Fruit fly (Drosophila melanogaster) whole organism, wandering third instar larva: ENCODE data around the gene rdx.

Experiments used
- Abd-B ChIP-seq: fragments of >200 bp; optimal IDR thresholded peaks from 2 replicates; lab custom pipeline; 2017; ENCODE audit warnings: missing biosample characterization, missing genetic modification characterization
- CG32264 ChIP-seq: fragments of 200-800 bp; sonication (Bioruptor generic); optimal IDR thresholded peaks from 2 replicates; lab custom pipeline; 2016; ENCODE audit warnings: missing biosample characterization, missing genetic modification characterization
- CG9705 ChIP-seq: fragments of 200-800 bp; sonication (Bioruptor generic); optimal IDR thresholded peaks from 2 replicates; lab custom pipeline; 2018; ENCODE audit warnings: missing biosample characterization, mild to moderate bottlenecking, missing genetic modification characterization
- CrebA ChIP-seq: fragments of 200-800 bp; sonication (Bioruptor generic); optimal IDR thresholded peaks from 2 replicates; lab custom pipeline; 2016; ENCODE audit warnings: missing biosample characterization, mild to moderate bottlenecking, missing genetic modification characterization, borderline replicate concordance
- Dfd ChIP-seq: fragments of >200 bp; optimal IDR thresholded peaks from 2 replicates; lab custom pipeline; 2017; ENCODE audit warnings: missing biosample characterization, missing genetic modification characterization
- Dif ChIP-seq: fragments of 200-275, 200-300 bp; sonication (Bioruptor generic); optimal IDR thresholded peaks from 2 replicates; lab custom pipeline; 2018; ENCODE audit warnings: missing biosample characterization, missing genetic modification characterization; ENCODE audit not compliant: partially characterized antibody
- GATAd ChIP-seq: sonication (Bioruptor generic); optimal IDR thresholded peaks from 2 replicates; lab custom pipeline; 2016; ENCODE audit warnings: missing biosample characterization, missing genetic modification characterization
- HLH106 ChIP-seq: fragments of 200-800 bp; optimal IDR thresholded peaks from 3 replicates; lab custom pipeline; 2019; ENCODE audit warnings: missing biosample characterization, mild to moderate bottlenecking, missing genetic modification characterization, moderate library complexity
- Hnf4 ChIP-seq: fragments of 200-800 bp; sonication (Bioruptor generic); optimal IDR thresholded peaks from 2 replicates; lab custom pipeline; 2016; ENCODE audit warnings: missing biosample characterization, mild to moderate bottlenecking, missing genetic modification characterization
- Hr78 ChIP-seq: fragments of >200 bp; optimal IDR thresholded peaks from 2 replicates; lab custom pipeline; 2017; ENCODE audit warnings: missing biosample characterization, missing genetic modification characterization
- Hr83 ChIP-seq: fragments of 200-300 bp; sonication (Bioruptor generic); optimal IDR thresholded peaks from 2 replicates; lab custom pipeline; 2016; ENCODE audit warnings: missing biosample characterization, mild to moderate bottlenecking, missing genetic modification characterization, moderate library complexity; ENCODE audit not compliant: poor library complexity, severe bottlenecking
- Jra ChIP-seq: sonication (Bioruptor generic); optimal IDR thresholded peaks from 2 replicates; lab custom pipeline; 2016; ENCODE audit warnings: missing biosample characterization, missing genetic modification characterization
- Mio ChIP-seq: sonication (Bioruptor generic); optimal IDR thresholded peaks from 2 replicates; lab custom pipeline; 2016; ENCODE audit warnings: missing biosample characterization, missing genetic modification characterization
- Myc ChIP-seq: fragments of >200 bp; optimal IDR thresholded peaks from 2 replicates; lab custom pipeline; 2017
- N ChIP-seq: fragments of >200 bp; optimal IDR thresholded peaks from 2 replicates; lab custom pipeline; 2018; ENCODE audit warnings: missing biosample characterization, missing external identifiers, missing genetic modification characterization
- OdsH ChIP-seq: fragments of 200-800 bp; sonication (Bioruptor generic); optimal IDR thresholded peaks from 2 replicates; lab custom pipeline; 2016; ENCODE audit warnings: missing biosample characterization, mild to moderate bottlenecking, missing genetic modification characterization
- Rel ChIP-seq, 2 experiments: fragments of 200-800 bp; sonication (Bioruptor generic) in 1 of 2; optimal IDR thresholded peaks; 2 replicates in 1 of 2; 3 replicates in 1 of 2; lab custom pipeline; 2016 to 2019; ENCODE audit warnings: mild to moderate bottlenecking in 2 of 2, missing biosample characterization in 2 of 2, missing genetic modification characterization in 2 of 2, moderate library complexity in 1 of 2
- Sp1 ChIP-seq: fragments of 200-800 bp; sonication (Bioruptor generic); optimal IDR thresholded peaks from 3 replicates; lab custom pipeline; 2019; ENCODE audit warnings: missing biosample characterization, mild to moderate bottlenecking, missing genetic modification characterization, moderate library complexity
- Vsx2 ChIP-seq: fragments of 200-300, 225-300 bp; sonication (Bioruptor generic); optimal IDR thresholded peaks from 2 replicates; lab custom pipeline; 2018; ENCODE audit warnings: missing biosample characterization, missing genetic modification characterization; ENCODE audit not compliant: partially characterized antibody
- br ChIP-seq: fragments of 200-800 bp; sonication (Bioruptor generic); optimal IDR thresholded peaks from 2 replicates; lab custom pipeline; 2016; ENCODE audit warnings: missing biosample characterization, missing genetic modification characterization
- brk ChIP-seq: fragments of 200-800 bp; sonication (Bioruptor generic); optimal IDR thresholded peaks from 2 replicates; lab custom pipeline; 2016; ENCODE audit warnings: missing biosample characterization, mild to moderate bottlenecking, missing genetic modification characterization
- dl ChIP-seq, 2 experiments: fragments of 175-275, 200-275 bp in 1 of 2; fragments of 200-275 bp in 1 of 2; sonication (Bioruptor generic); optimal IDR thresholded peaks; lab custom pipeline; 2018; ENCODE audit warnings: mild to moderate bottlenecking in 2 of 2, missing biosample characterization in 2 of 2, missing genetic modification characterization in 2 of 2, moderate library complexity in 2 of 2; ENCODE audit not compliant: partially characterized antibody in 2 of 2, insufficient read depth in 1 of 2
- dmrt93B ChIP-seq: fragments of 200-800 bp; sonication (Bioruptor generic); optimal IDR thresholded peaks from 2 replicates; lab custom pipeline; 2018; ENCODE audit warnings: missing biosample characterization, mild to moderate bottlenecking, missing genetic modification characterization
- dsf ChIP-seq: sonication (Bioruptor generic); optimal IDR thresholded peaks from 2 replicates; lab custom pipeline; 2016; ENCODE audit warnings: missing biosample characterization, missing genetic modification characterization, borderline replicate concordance
- ey ChIP-seq: fragments of 200-800 bp; sonication (Bioruptor generic); optimal IDR thresholded peaks from 2 replicates; lab custom pipeline; 2016; ENCODE audit warnings: missing biosample characterization, missing genetic modification characterization
- foxo ChIP-seq, 2 experiments: fragments of 200-800 bp; sonication (Bioruptor generic); optimal IDR thresholded peaks; 2 replicates in 1 of 2; 3 replicates in 1 of 2; lab custom pipeline; 2016 to 2017; ENCODE audit warnings: missing biosample characterization in 2 of 2, missing genetic modification characterization in 2 of 2
- fru ChIP-seq: fragments of 200-800 bp; sonication (Bioruptor generic); optimal IDR thresholded peaks from 3 replicates; lab custom pipeline; 2016; ENCODE audit warnings: missing biosample characterization, mild to moderate bottlenecking, missing genetic modification characterization
- h ChIP-seq: fragments of 200-800 bp; sonication (Bioruptor generic); optimal IDR thresholded peaks from 3 replicates; lab custom pipeline; 2016; ENCODE audit warnings: missing biosample characterization, mild to moderate bottlenecking, missing genetic modification characterization
- jim ChIP-seq: fragments of 175-275, 200-325 bp; sonication (Bioruptor generic); optimal IDR thresholded peaks from 2 replicates; lab custom pipeline; 2016; ENCODE audit warnings: missing biosample characterization, mild to moderate bottlenecking, missing genetic modification characterization
- lola ChIP-seq: fragments of >200 bp; optimal IDR thresholded peaks from 2 replicates; lab custom pipeline; 2017; ENCODE audit warnings: missing biosample characterization, missing genetic modification characterization
- pan ChIP-seq: fragments of >200 bp; optimal IDR thresholded peaks from 2 replicates; lab custom pipeline; 2017
- psq ChIP-seq: fragments of 200-800 bp; sonication (Bioruptor generic); optimal IDR thresholded peaks from 3 replicates; lab custom pipeline; 2017; ENCODE audit warnings: missing biosample characterization, mild to moderate bottlenecking, missing genetic modification characterization, moderate library complexity
- rgr ChIP-seq: fragments of 200-800 bp; sonication (Bioruptor generic); optimal IDR thresholded peaks from 3 replicates; lab custom pipeline; 2016; ENCODE audit warnings: missing biosample characterization, mild to moderate bottlenecking, missing genetic modification characterization
- sage ChIP-seq: fragments of 200-800 bp; sonication (Bioruptor generic); optimal IDR thresholded peaks from 2 replicates; lab custom pipeline; 2016; ENCODE audit warnings: missing biosample characterization, mild to moderate bottlenecking, missing genetic modification characterization
- sv ChIP-seq: fragments of 200-800 bp; sonication (Bioruptor generic); optimal IDR thresholded peaks from 3 replicates; lab custom pipeline; 2016; ENCODE audit warnings: missing biosample characterization, missing genetic modification characterization
- tai ChIP-seq: sonication (Bioruptor generic); optimal IDR thresholded peaks from 2 replicates; lab custom pipeline; 2016; ENCODE audit warnings: missing biosample characterization, missing genetic modification characterization
- usp ChIP-seq: fragments of >200 bp; optimal IDR thresholded peaks from 2 replicates; lab custom pipeline; 2017; ENCODE audit warnings: missing biosample characterization, missing genetic modification characterization
- woc ChIP-seq: sonication (Bioruptor generic); optimal IDR thresholded peaks from 2 replicates; lab custom pipeline; 2016; ENCODE audit warnings: missing biosample characterization, mild to moderate bottlenecking, missing genetic modification characterization

rdx gene

dm6 chr3R:14008854-14009253 is 23.0 kb downstream of the rdx start (continued):
- no peak for TF ChIP-seq woc (GFP tag; lab: Kevin White, UChicago)
- no peak for TF ChIP-seq dsf
- TF ChIP-seq sage (GFP tag; lab: Kevin White, UChicago), result no peak
- TF ChIP-seq Hr78 (GFP tag; lab: Kevin White, UChicago), result no peak

- peak; percentile 39 for TF ChIP-seq Sp1 (GFP tag; lab: Kevin White, UChicago)
- no peak for TF ChIP-seq Vsx2 (GFP tag; lab: Kevin White, UChicago)
- no peak for TF ChIP-seq sv (GFP tag; lab: Kevin White, UChicago)
- no peak for TF ChIP-seq HLH106 (tag; lab: Kevin White, UChicago)
- TF ChIP-seq fru, result peak; percentile 68
- peak; percentile 29 for TF ChIP-seq psq (GFP tag; lab: Kevin White, UChicago)
- no peak for TF ChIP-seq h (GFP tag; lab: Kevin White, UChicago)
- TF ChIP-seq foxo (GFP tag; optimal IDR thresholded peaks at IDR 0.05; lab: Kevin White, UChicago), result peak in 1 of 2 experiments; percentile 75
- no peak for TF ChIP-seq Myc
- TF ChIP-seq dmrt93B (GFP tag; lab: Kevin White, UChicago), result peak; percentile 43
- TF ChIP-seq rgr, result peak; percentile 38
- TF ChIP-seq brk, result no peak
- TF ChIP-seq woc (GFP tag; lab: Kevin White, UChicago), result no peak
- TF ChIP-seq, all 38 proteins: peak for 6
These were observed 24.3 kb downstream of the rdx start for dm6 chr3R:14007550-14007949.

dm6 chr3R:14006893-14007255 is 25.0 kb downstream of the rdx start:
- TF ChIP-seq Sp1 (GFP tag; lab: Kevin White, UChicago) (peak; percentile 76), woc (GFP tag; lab: Kevin White, UChicago) (no peak), sv (GFP tag; lab: Kevin White, UChicago) (no peak), Dif (no peak), dsf (no peak), Hr83 (GFP tag; lab: Kevin White, UChicago) (no peak), br (GFP tag; lab: Kevin White, UChicago) (no peak), lola (GFP tag; lab: Kevin White, UChicago) (no peak), pan (lab: Kevin White, UChicago) (no peak), usp (GFP tag; lab: Kevin White, UChicago) (no peak), Hr78 (GFP tag; lab: Kevin White, UChicago) (no peak), tai (peak; percentile 59), Vsx2 (GFP tag; lab: Kevin White, UChicago) (no peak), Jra (GFP tag; lab: Kevin White, UChicago) (no peak), N (GFP tag; lab: Kevin White, UChicago) (no peak), rgr (peak; percentile 64), CG32264 (GFP tag; lab: Kevin White, UChicago) (peak; percentile 22), CG9705 (GFP tag; lab: Kevin White, UChicago) (peak; percentile 32), dmrt93B (GFP tag; lab: Kevin White, UChicago) (peak; percentile 57), fru (peak; percentile 30), CrebA (GFP tag; lab: Kevin White, UChicago) (no peak), h (GFP tag; lab: Kevin White, UChicago) (peak; percentile 41), Rel (GFP tag; optimal IDR thresholded peaks at IDR 0.05; lab: Kevin White, UChicago) (peak; percentile 5), Rel (tag; optimal IDR thresholded peaks at IDR 0.05; lab: Kevin White, UChicago) (no peak), GATAd (peak; percentile 4), Hnf4 (GFP tag; lab: Kevin White, UChicago) (peak; percentile 31), foxo (GFP tag; optimal IDR thresholded peaks at IDR 0.05; lab: Kevin White, UChicago) (peak in 1 of 2 experiments; percentile 55), Abd-B (GFP tag; lab: Kevin White, UChicago) (no peak), ey (GFP tag; lab: Kevin White, UChicago) (peak; percentile 64), psq (GFP tag; lab: Kevin White, UChicago) (peak; percentile 41), HLH106 (tag; lab: Kevin White, UChicago) (peak; percentile 34), Myc (no peak), sage (GFP tag; lab: Kevin White, UChicago) (no peak), jim (GFP tag; lab: Kevin White, UChicago) (no peak), dl (GFP tag; optimal IDR thresholded peaks at IDR 0.05; lab: Kevin White, UChicago; ENCODE audit: insufficient read depth in 1 of 2, partially characterized antibody in 2 of 2) (no peak), Mio (GFP tag; lab: Kevin White, UChicago) (peak; percentile 16), Dfd (GFP tag; lab: Kevin White, UChicago) (no peak), brk (peak; percentile 5), OdsH (GFP tag; lab: Kevin White, UChicago) (peak; percentile 56)
